Fruit fly (Drosophila melanogaster): ENCODE data around the gene CG18598.
A peak's percentile ranks its signal among the peaks of the same experiment; 100 is the strongest.

Gene CG18598

dm6 chr3R:18250815-18251214, at the start of gene CG18598:
Gene CG18598, plus strand, starts transcription at chr3R:18251115.
- no peak for TF ChIP-seq noc (tag; optimal IDR thresholded peaks at IDR 0.05)

dm6 chr3R:18208479-18208878, 42.4 kb upstream of the CG18598 start, which contains the start of gene CG44158:
Gene CG44158, plus strand, starts transcription at chr3R:18208779.
- TF ChIP-seq noc (tag; optimal IDR thresholded peaks at IDR 0.05), result no peak

dm6 chr3R:18215300-18215699, 35.6 kb upstream of the CG18598 start:
- no peak for TF ChIP-seq noc (tag; optimal IDR thresholded peaks at IDR 0.05)

- TF ChIP-seq noc (tag; optimal IDR thresholded peaks at IDR 0.05), result no peak
Measured at dm6 chr3R:18215900-18216299, 35.0 kb upstream of the CG18598 start, which contains the start of gene CG14314. Gene CG14314, plus strand, starts transcription at chr3R:18216142.

dm6 chr3R:18220211-18220749, 30.6 kb upstream of the CG18598 start, which contains the start of the genes CG7988 and CG7183:
Gene CG7988, plus strand, starts transcription at chr3R:18220526.
Gene CG7183, minus strand, starts transcription at chr3R:18220699.
- TF ChIP-seq noc (tag; optimal IDR thresholded peaks at IDR 0.05), result peak; percentile 92

- TF ChIP-seq noc (tag; optimal IDR thresholded peaks at IDR 0.05), result peak; percentile 54
Measured at dm6 chr3R:18223434-18223833, 27.5 kb upstream of the CG18598 start, which contains the start of the genes mTerf5 and Non3. Gene mTerf5, minus strand, starts transcription at chr3R:18223682. Gene Non3, plus strand, starts transcription at chr3R:18223722.

dm6 chr3R:18226043-18226808, 24.7 kb upstream of the CG18598 start, which contains the start of the genes CG7168 and Mdh2:
Gene CG7168, minus strand, starts transcription at chr3R:18226082.
Gene Mdh2, plus strand, starts transcription at chr3R:18226396.
- no peak for TF ChIP-seq noc (tag; optimal IDR thresholded peaks at IDR 0.05)

dm6 chr3R:18226809-18227157, 24.1 kb upstream of the CG18598 start:
- no peak for TF ChIP-seq noc (tag; optimal IDR thresholded peaks at IDR 0.05)

- no peak for TF ChIP-seq noc (tag; optimal IDR thresholded peaks at IDR 0.05)
Measured at dm6 chr3R:18227385-18227784, 23.5 kb upstream of the CG18598 start.

- no peak for TF ChIP-seq noc (tag; optimal IDR thresholded peaks at IDR 0.05)
Measured at dm6 chr3R:18228713-18229222, 22.1 kb upstream of the CG18598 start.

dm6 chr3R:18230229-18230628, 20.7 kb upstream of the CG18598 start:
- no peak for TF ChIP-seq noc (tag; optimal IDR thresholded peaks at IDR 0.05)

- TF ChIP-seq noc (tag; optimal IDR thresholded peaks at IDR 0.05), result no peak
Measured at dm6 chr3R:18232187-18232586, 18.7 kb upstream of the CG18598 start.

dm6 chr3R:18234699-18235257, 16.1 kb upstream of the CG18598 start:
- no peak for TF ChIP-seq noc (tag; optimal IDR thresholded peaks at IDR 0.05)

- TF ChIP-seq noc (tag; optimal IDR thresholded peaks at IDR 0.05), result no peak
Measured at dm6 chr3R:18235879-18236278, 15.0 kb upstream of the CG18598 start, which contains the start of gene repo. Gene repo, plus strand, starts transcription at chr3R:18236192.

dm6 chr3R:18242089-18242955, 8.6 kb upstream of the CG18598 start, which contains the start of the genes CG7156 and 14-3-3epsilon:
Gene CG7156, minus strand, starts transcription at chr3R:18242159.
Gene 14-3-3epsilon, plus strand, starts transcription at chr3R:18242531.
- TF ChIP-seq noc (tag; optimal IDR thresholded peaks at IDR 0.05), result peak; percentile 34
